Worm (Caenorhabditis elegans): ENCODE data around the gene K07D4.5.

The K07D4.5 gene

DNA sequence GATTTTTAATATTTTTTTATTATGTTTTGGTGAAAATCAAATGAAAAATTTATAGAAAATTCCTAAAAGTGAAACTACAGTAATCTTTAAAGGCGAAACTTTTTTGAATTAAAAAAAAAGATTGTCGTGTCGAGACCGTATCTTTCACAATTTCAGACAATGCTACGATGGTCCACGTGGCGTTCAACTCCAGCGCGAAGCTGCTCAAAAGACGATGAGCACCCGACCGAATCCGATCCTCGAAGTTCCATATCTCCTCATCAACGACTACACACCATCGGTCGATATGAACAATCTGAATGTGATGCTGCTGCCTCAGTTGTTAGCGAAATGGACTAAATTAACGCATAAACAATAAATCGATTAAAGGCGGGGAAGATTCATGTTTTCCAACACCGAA is 17.3 kb upstream of the K07D4.5 start:
- no peak for TF ChIP-seq flt-1 (GFP tag; IDR thresholded peaks at IDR 0.05)
- TF ChIP-seq med-1 (GFP tag; optimal IDR thresholded peaks at IDR 0.05; ENCODE audit: insufficient read depth): no peak
- no peak for TF ChIP-seq T22C8.4 (GFP tag; IDR thresholded peaks at IDR 0.05)
- TF ChIP-seq klf-2 (GFP tag; conservative IDR thresholded peaks at IDR 0.05): no peak
- TF ChIP-seq ref-1 (GFP tag; conservative IDR thresholded peaks at IDR 0.05): no peak
- no peak for TF ChIP-seq tab-1 (GFP tag; IDR thresholded peaks at IDR 0.05)

DNA sequence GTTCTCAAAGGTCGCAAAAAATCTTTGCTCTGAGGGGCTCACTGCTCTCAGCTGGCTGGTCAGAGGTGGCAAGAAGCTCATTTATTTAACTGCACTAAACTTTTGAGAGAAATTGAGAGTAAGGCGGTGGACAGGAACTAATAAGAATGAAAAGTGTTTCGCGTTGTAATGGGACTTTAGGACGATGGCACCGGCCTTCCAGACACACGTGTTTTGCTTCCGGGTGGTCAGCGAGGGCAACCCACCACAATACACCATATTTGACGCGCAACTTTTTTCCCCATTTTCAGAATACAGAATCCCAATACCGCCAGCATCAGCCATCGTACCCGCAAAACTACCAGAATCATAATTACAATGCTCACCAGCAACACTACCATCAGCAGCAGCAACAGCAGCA is 14.7 kb upstream of the K07D4.5 start:
- TF ChIP-seq ztf-23 (GFP tag; IDR thresholded peaks at IDR 0.05): 0 out of 2 replicates have a peak, but pooled peaks have one; percentile 36
- TF ChIP-seq klf-2 (GFP tag; conservative IDR thresholded peaks at IDR 0.05): no peak

DNA sequence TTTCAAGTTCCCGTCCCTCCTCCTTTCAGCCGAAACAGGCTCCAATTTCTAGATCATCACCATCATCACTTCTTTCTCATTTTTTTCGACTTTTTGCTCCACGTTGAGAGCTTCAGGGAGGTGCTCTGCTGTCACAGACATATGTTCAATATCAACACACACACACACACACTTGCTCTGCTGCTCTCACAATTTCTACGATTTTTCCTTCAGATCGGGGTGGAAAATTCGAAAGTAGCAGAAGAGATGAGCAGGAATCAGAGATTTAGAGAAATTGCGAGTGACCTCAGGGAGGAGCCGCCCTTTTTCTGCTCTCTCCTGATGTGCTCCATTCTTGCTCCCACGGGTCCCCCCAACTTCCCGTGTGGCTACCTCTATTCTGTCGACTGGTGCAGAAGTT is 13.2 kb upstream of the K07D4.5 start, which contains the start of gene pqn-48:
Gene pqn-48, plus strand, starts transcription at position 344 of the 400 bp plus-strand sequence.
- no peak for TF ChIP-seq ztf-23 (GFP tag; IDR thresholded peaks at IDR 0.05)
- no peak for TF ChIP-seq ztf-29 (GFP tag; IDR thresholded peaks at IDR 0.05)
- TF ChIP-seq flt-1 (GFP tag; IDR thresholded peaks at IDR 0.05): no peak
- TF ChIP-seq T22C8.4 (GFP tag; IDR thresholded peaks at IDR 0.05): no peak
- TF ChIP-seq ref-1 (GFP tag; conservative IDR thresholded peaks at IDR 0.05): no peak
- TF ChIP-seq klf-2 (GFP tag; conservative IDR thresholded peaks at IDR 0.05): no peak
- no peak for TF ChIP-seq tab-1 (GFP tag; IDR thresholded peaks at IDR 0.05)
- no peak for TF ChIP-seq med-1 (GFP tag; optimal IDR thresholded peaks at IDR 0.05; ENCODE audit: insufficient read depth)
- no peak for TF ChIP-seq cog-1 (tag; optimal IDR thresholded peaks at IDR 0.05)

DNA sequence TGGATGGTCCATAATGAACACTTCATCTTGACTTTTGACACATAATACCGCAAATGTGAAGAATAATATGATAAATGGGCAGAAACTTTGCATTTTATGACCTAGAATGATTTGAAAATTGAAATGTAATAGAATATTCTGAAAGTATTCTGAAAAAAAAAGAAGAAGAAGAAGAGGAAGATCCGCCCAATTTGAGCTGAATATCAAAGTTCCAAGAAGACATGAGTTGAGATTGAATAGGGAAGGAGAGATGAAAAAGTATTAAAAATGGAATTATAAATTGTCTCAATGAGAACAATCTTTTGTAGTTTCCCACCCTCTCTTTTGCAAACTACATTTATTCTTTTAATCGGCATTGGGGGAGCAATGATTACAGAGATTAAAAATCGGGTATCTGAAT is 6.9 kb upstream of the K07D4.5 start, which contains the start of gene K07D4.4:
Gene K07D4.4, minus strand, starts transcription at position 101 of the 400 bp plus-strand sequence.
- TF ChIP-seq flt-1 (GFP tag; IDR thresholded peaks at IDR 0.05) (no peak), ztf-29 (GFP tag; IDR thresholded peaks at IDR 0.05) (no peak), tab-1 (GFP tag; IDR thresholded peaks at IDR 0.05) (no peak), ref-1 (GFP tag; conservative IDR thresholded peaks at IDR 0.05) (no peak), cog-1 (tag; optimal IDR thresholded peaks at IDR 0.05) (no peak), med-1 (GFP tag; optimal IDR thresholded peaks at IDR 0.05; ENCODE audit: insufficient read depth) (no peak), ztf-23 (GFP tag; IDR thresholded peaks at IDR 0.05) (no peak), T22C8.4 (GFP tag; IDR thresholded peaks at IDR 0.05) (no peak), klf-2 (GFP tag; conservative IDR thresholded peaks at IDR 0.05) (no peak)

DNA sequence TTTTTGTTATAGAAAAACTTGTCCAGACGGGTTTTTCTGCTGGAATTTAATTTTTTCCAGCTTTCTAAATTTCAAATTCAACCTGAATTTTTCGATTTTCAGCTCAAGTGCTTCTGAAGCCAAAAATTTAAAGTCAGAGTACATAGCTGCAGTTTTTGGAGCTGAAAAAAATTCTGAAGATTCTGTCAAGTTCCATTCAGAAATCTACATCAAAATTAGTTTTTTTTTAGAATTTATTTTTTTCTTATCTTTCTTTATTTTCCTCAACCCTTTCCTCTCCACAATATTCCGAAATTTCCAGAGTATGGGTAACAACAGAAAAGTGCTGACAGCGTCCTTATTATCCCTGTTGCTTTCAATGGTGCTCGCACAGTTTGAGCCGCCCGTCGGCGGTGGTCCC is 2.9 kb upstream of the K07D4.5 start, which contains the start of gene K07D4.9:
Gene K07D4.9, plus strand, starts transcription at position 301 of the 400 bp plus-strand sequence.
- TF ChIP-seq cog-1 (tag; optimal IDR thresholded peaks at IDR 0.05) (no peak), ztf-29 (GFP tag; IDR thresholded peaks at IDR 0.05) (no peak), klf-2 (GFP tag; conservative IDR thresholded peaks at IDR 0.05) (no peak), med-1 (GFP tag; optimal IDR thresholded peaks at IDR 0.05; ENCODE audit: insufficient read depth) (no peak), T22C8.4 (GFP tag; IDR thresholded peaks at IDR 0.05) (no peak), ztf-23 (GFP tag; IDR thresholded peaks at IDR 0.05) (no peak), tab-1 (GFP tag; IDR thresholded peaks at IDR 0.05) (no peak), flt-1 (GFP tag; IDR thresholded peaks at IDR 0.05) (no peak), ref-1 (GFP tag; conservative IDR thresholded peaks at IDR 0.05) (no peak)

ce11 chrII:4018617-4019016 is 6.7 kb downstream of the K07D4.5 start, which contains the start of gene K07D4.6:
Gene K07D4.6, minus strand, starts transcription at chrII:4018717.
- TF ChIP-seq ztf-23 (GFP tag; IDR thresholded peaks at IDR 0.05): no peak
- no peak for TF ChIP-seq T22C8.4 (GFP tag; IDR thresholded peaks at IDR 0.05)

ce11 chrII:4011518-4011917 is 13.8 kb downstream of the K07D4.5 start:
- TF ChIP-seq tab-1 (GFP tag; IDR thresholded peaks at IDR 0.05) (no peak), ref-1 (GFP tag; conservative IDR thresholded peaks at IDR 0.05) (no peak), ztf-29 (GFP tag; IDR thresholded peaks at IDR 0.05) (no peak), ztf-23 (GFP tag; IDR thresholded peaks at IDR 0.05) (no peak), med-1 (GFP tag; optimal IDR thresholded peaks at IDR 0.05; ENCODE audit: insufficient read depth) (no peak), klf-2 (GFP tag; conservative IDR thresholded peaks at IDR 0.05) (no peak), T22C8.4 (GFP tag; IDR thresholded peaks at IDR 0.05) (no peak), cog-1 (tag; optimal IDR thresholded peaks at IDR 0.05) (no peak), flt-1 (GFP tag; IDR thresholded peaks at IDR 0.05) (no peak)

- no peak for TF ChIP-seq ref-1 (GFP tag; conservative IDR thresholded peaks at IDR 0.05)
- TF ChIP-seq med-1 (GFP tag; optimal IDR thresholded peaks at IDR 0.05; ENCODE audit: insufficient read depth): no peak
- no peak for TF ChIP-seq flt-1 (GFP tag; IDR thresholded peaks at IDR 0.05)
- TF ChIP-seq cog-1 (tag; optimal IDR thresholded peaks at IDR 0.05): no peak
- no peak for TF ChIP-seq ztf-29 (GFP tag; IDR thresholded peaks at IDR 0.05)
- no peak for TF ChIP-seq tab-1 (GFP tag; IDR thresholded peaks at IDR 0.05)
- TF ChIP-seq klf-2 (GFP tag; conservative IDR thresholded peaks at IDR 0.05): no peak
- no peak for TF ChIP-seq ztf-23 (GFP tag; IDR thresholded peaks at IDR 0.05)
- TF ChIP-seq T22C8.4 (GFP tag; IDR thresholded peaks at IDR 0.05): no peak
Observed at ce11 chrII:4007972-4008371, 17.4 kb downstream of the K07D4.5 start.

- TF ChIP-seq flt-1 (GFP tag; IDR thresholded peaks at IDR 0.05) (no peak), med-1 (GFP tag; optimal IDR thresholded peaks at IDR 0.05; ENCODE audit: insufficient read depth) (no peak), ref-1 (GFP tag; conservative IDR thresholded peaks at IDR 0.05) (no peak), klf-2 (GFP tag; conservative IDR thresholded peaks at IDR 0.05) (no peak), tab-1 (GFP tag; IDR thresholded peaks at IDR 0.05) (no peak), ztf-29 (GFP tag; IDR thresholded peaks at IDR 0.05) (no peak), ztf-23 (GFP tag; IDR thresholded peaks at IDR 0.05) (no peak), T22C8.4 (GFP tag; IDR thresholded peaks at IDR 0.05) (no peak), cog-1 (tag; optimal IDR thresholded peaks at IDR 0.05) (no peak)
Observed at ce11 chrII:4004614-4005013, 20.7 kb downstream of the K07D4.5 start, which contains the start of gene ephx-1. Gene ephx-1, plus strand, starts transcription at chrII:4004914.

DNA sequence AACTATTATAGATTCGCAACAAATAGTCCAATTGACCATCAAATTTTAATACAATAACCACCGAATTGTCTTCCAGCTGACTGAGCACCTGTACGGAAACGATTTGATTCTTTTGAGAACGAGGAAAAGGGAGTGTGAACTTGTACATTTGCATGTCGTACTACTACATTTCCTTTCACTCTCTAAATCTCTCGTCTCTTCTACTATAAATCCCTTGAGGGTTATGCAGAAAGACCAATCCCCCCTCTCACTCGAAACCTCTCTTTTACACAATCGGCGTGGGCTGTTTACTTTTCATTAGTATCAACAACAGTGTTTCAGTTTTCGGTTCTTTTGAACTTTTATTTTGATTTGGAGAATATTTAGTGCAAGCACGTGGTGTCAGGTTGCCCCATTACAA is 23.2 kb downstream of the K07D4.5 start:
- TF ChIP-seq tab-1 (GFP tag; IDR thresholded peaks at IDR 0.05) (no peak), ref-1 (GFP tag; conservative IDR thresholded peaks at IDR 0.05) (no peak), T22C8.4 (GFP tag; IDR thresholded peaks at IDR 0.05) (no peak), klf-2 (GFP tag; conservative IDR thresholded peaks at IDR 0.05) (no peak), ztf-23 (GFP tag; IDR thresholded peaks at IDR 0.05) (no peak)

Data from whole organism, midembryonic.